Worm (Caenorhabditis elegans): ENCODE results near the gene F21D9.1.
"Not testable (repeated sequence)": the region's sequence is repeated elsewhere in the genome, so short reads cannot be mapped to it uniquely, and the experiment has no call there.

Gene F21D9.1

DNA sequence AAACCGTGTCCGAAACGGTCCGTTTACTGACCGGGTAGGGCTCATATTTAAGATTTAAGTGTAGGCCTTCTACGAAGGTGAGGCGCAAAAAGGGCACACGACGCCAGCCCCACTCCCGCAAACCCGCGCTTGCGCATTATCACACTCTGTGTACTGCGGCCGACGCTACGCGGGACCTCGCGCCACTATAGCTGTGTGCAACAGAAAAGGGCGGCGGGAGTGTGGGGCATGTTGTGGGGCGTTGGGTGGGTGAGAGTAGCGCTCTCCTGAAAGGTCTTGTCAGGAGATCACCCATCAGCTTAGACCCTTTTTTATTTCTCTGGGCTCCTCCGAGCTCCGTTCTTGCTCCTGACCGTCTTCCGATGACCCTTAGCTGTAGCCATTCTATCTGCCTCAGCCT lies 43.9 kb downstream of the F21D9.1 start:
- no peak for TF ChIP-seq eor-1 (tag; optimal IDR thresholded peaks at IDR 0.05)
- no peak for TF ChIP-seq pha-4 (tag; optimal IDR thresholded peaks at IDR 0.05)
- TF ChIP-seq nhr-237 (tag; optimal IDR thresholded peaks at IDR 0.05): no peak
- no peak for TF ChIP-seq nhr-25 (tag; optimal IDR thresholded peaks at IDR 0.05)
- TF ChIP-seq egl-5 (tag; optimal IDR thresholded peaks at IDR 0.05): no peak
- no peak for TF ChIP-seq ceh-28 (tag; optimal IDR thresholded peaks at IDR 0.05)
- no peak for TF ChIP-seq nhr-67 (tag; optimal IDR thresholded peaks at IDR 0.05)
- TF ChIP-seq nhr-76 (tag; optimal IDR thresholded peaks at IDR 0.05): no peak
- no peak for TF ChIP-seq ZK546.5 (tag; optimal IDR thresholded peaks at IDR 0.05)
- TF ChIP-seq nhr-23 (tag; optimal IDR thresholded peaks at IDR 0.05): no peak
- TF ChIP-seq nhr-77 (tag; optimal IDR thresholded peaks at IDR 0.05): no peak

DNA sequence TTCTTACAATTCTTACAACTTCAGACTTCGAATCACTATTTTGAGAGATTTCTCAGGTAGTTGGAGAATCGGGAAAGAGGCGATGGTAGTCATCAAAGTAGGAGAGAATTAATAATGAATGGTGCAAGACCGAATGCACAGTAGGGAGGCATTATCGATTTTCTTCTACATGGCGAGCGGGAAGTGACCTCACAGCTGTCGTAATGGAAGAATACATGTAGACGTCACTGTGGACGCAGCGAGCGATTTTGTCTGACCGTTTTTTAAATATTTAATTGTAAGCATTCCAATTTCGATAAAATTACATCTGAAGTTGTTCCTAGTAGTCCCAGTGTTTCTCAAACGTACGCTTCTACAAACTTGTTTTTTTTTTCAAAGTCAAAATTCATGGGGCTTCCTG lies 45.3 kb downstream of the F21D9.1 start, which contains the start of gene F55C9.11:
TSS of gene F55C9.11 (minus strand) at position 101 of the 400 bp plus-strand sequence.
- no peak for TF ChIP-seq nhr-23 (tag; optimal IDR thresholded peaks at IDR 0.05)
- TF ChIP-seq ama-1 (optimal IDR thresholded peaks at IDR 0.05): no peak
- no peak for TF ChIP-seq ceh-16 (tag; optimal IDR thresholded peaks at IDR 0.05)
- no peak for TF ChIP-seq elt-1 (tag; optimal IDR thresholded peaks at IDR 0.05)
- TF ChIP-seq zag-1 (tag; optimal IDR thresholded peaks at IDR 0.05): no peak
- TF ChIP-seq snpc-4 (tag; optimal IDR thresholded peaks at IDR 0.05): no peak
- no peak for TF ChIP-seq R02D3.7 (tag; optimal IDR thresholded peaks at IDR 0.05)
- TF ChIP-seq nhr-237 (tag; optimal IDR thresholded peaks at IDR 0.05): no peak
- TF ChIP-seq lin-15B (tag; optimal IDR thresholded peaks at IDR 0.05): no peak

DNA sequence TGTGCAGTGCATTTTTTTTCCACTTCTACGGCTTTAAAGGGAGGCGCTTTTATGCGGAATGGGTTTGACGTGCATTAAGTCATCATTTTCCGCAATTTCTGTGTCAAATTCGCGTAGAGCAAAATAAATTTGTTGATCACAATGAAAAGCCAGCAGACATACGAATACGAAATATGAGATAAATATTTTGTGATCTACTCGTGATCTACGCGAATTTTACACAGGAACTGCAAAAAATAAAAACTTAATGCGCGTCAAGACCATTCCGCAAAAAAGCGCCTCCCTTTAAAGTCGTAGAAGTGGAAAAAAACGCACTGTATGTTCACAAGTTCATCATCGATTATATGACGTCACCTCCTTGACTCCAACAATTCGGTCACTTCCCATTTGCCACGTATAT lies 47.1 kb downstream of the F21D9.1 start, which contains the start of gene C43D7.8:
TSS of gene C43D7.8 (minus strand) at position 101 of the 400 bp plus-strand sequence.
- TF ChIP-seq ceh-28 (tag; optimal IDR thresholded peaks at IDR 0.05): no peak
- no peak for TF ChIP-seq fkh-10 (GFP tag; optimal IDR thresholded peaks at IDR 0.05)
- no peak for TF ChIP-seq nhr-25 (tag; optimal IDR thresholded peaks at IDR 0.05)
- TF ChIP-seq mml-1 (tag; optimal IDR thresholded peaks at IDR 0.05): no peak
- TF ChIP-seq nhr-23 (tag; optimal IDR thresholded peaks at IDR 0.05): no peak
- TF ChIP-seq elt-3 (tag; optimal IDR thresholded peaks at IDR 0.05): no peak
- TF ChIP-seq fkh-2 (tag; optimal IDR thresholded peaks at IDR 0.05): no peak
- no peak for TF ChIP-seq ZK546.5 (tag; optimal IDR thresholded peaks at IDR 0.05)
- no peak for TF ChIP-seq ama-1 (optimal IDR thresholded peaks at IDR 0.05)
- TF ChIP-seq nfya-1 (tag; optimal IDR thresholded peaks at IDR 0.05; ENCODE audit: insufficient read depth): no peak
- TF ChIP-seq ceh-16 (tag; optimal IDR thresholded peaks at IDR 0.05): no peak
- TF ChIP-seq nhr-76 (tag; optimal IDR thresholded peaks at IDR 0.05): no peak
- TF ChIP-seq nhr-237 (tag; optimal IDR thresholded peaks at IDR 0.05): no peak
- no peak for TF ChIP-seq mdl-1 (tag; optimal IDR thresholded peaks at IDR 0.05)
- TF ChIP-seq pha-4 (tag; optimal IDR thresholded peaks at IDR 0.05): no peak
- no peak for TF ChIP-seq nhr-11 (tag; optimal IDR thresholded peaks at IDR 0.05)

ce11 chrV:19312975-19313374 lies 48.7 kb downstream of the F21D9.1 start, which contains the start of gene fbxb-64:
Gene fbxb-64, plus strand, starts transcription at chrV:19313275.
- TF ChIP-seq egl-5 (tag; optimal IDR thresholded peaks at IDR 0.05) (no peak), nhr-237 (tag; optimal IDR thresholded peaks at IDR 0.05) (no peak), skn-1 (tag; optimal IDR thresholded peaks at IDR 0.05) (no peak), R02D3.7 (tag; optimal IDR thresholded peaks at IDR 0.05) (no peak), hmg-11 (tag; optimal IDR thresholded peaks at IDR 0.05) (no peak), ceh-28 (tag; optimal IDR thresholded peaks at IDR 0.05) (no peak), lin-39 (tag; optimal IDR thresholded peaks at IDR 0.05) (no peak), nhr-12 (tag; optimal IDR thresholded peaks at IDR 0.05) (no peak), unc-39 (tag; optimal IDR thresholded peaks at IDR 0.05) (no peak), ZK546.5 (tag; optimal IDR thresholded peaks at IDR 0.05) (no peak), nhr-23 (tag; optimal IDR thresholded peaks at IDR 0.05) (no peak), nhr-43 (tag; optimal IDR thresholded peaks at IDR 0.05; ENCODE audit: poor library complexity, severe bottlenecking) (no peak)

ce11 chrV:19317058-19317457 lies 52.8 kb downstream of the F21D9.1 start, which contains the start of gene srh-208:
Gene srh-208, plus strand, starts transcription at chrV:19317358.
- TF ChIP-seq nhr-25, daf-12, aly-2 (tag; optimal IDR thresholded peaks at IDR 0.05): not testable (repeated sequence)
